Worm (Caenorhabditis elegans): ENCODE results near the gene F08F8.7.

F08F8.7 gene

ce11 chrIII:7378522-7378921 lies 31.6 kb upstream of the F08F8.7 start:
- TF ChIP-seq mxl-3 (GFP tag; optimal IDR thresholded peaks at IDR 0.05) (no peak), unc-62 (GFP tag; optimal IDR thresholded peaks at IDR 0.05 in 1 of 2) (peak in 1 of 2 experiments; percentile 91), unc-62 (tag; optimal IDR thresholded peaks at IDR 0.05) (no peak), gei-8 (GFP tag; optimal IDR thresholded peaks at IDR 0.05) (no peak), unc-130 (GFP tag; optimal IDR thresholded peaks at IDR 0.05) (no peak)

- TF ChIP-seq mxl-3 (GFP tag; optimal IDR thresholded peaks at IDR 0.05) (peak; percentile 92), Y5F2A.4 (GFP tag; optimal IDR thresholded peaks at IDR 0.05) (no peak), snpc-4 (tag; optimal IDR thresholded peaks at IDR 0.05) (no peak), vab-7 (GFP tag; IDR thresholded peaks at IDR 0.05) (no peak), ama-1 (optimal IDR thresholded peaks at IDR 0.05) (peak; percentile 77), hmg-1.1 (GFP tag; IDR thresholded peaks at IDR 0.05) (peak; percentile 35; the same call in 1 of the 2 replicates), saeg-2 (GFP tag; IDR thresholded peaks at IDR 0.05) (peak; percentile 44; the same call in 1 of the 2 replicates), nhr-28 (tag; optimal IDR thresholded peaks at IDR 0.05) (peak; percentile 98), hlh-30 (tag; optimal IDR thresholded peaks at IDR 0.05; ENCODE audit: insufficient read depth) (peak; percentile 96), zfp-2 (tag; optimal IDR thresholded peaks at IDR 0.05) (no peak), mdt-29 (GFP tag; IDR thresholded peaks at IDR 0.05) (peak; percentile 91), nhr-11 (tag; optimal IDR thresholded peaks at IDR 0.05) (peak; percentile 86), cey-2 (tag; optimal IDR thresholded peaks at IDR 0.05; ENCODE audit: borderline replicate concordance, insufficient read depth) (peak; percentile 64), spr-3 (GFP tag; optimal IDR thresholded peaks at IDR 0.05) (peak; percentile 46), hlh-11 (tag; optimal IDR thresholded peaks at IDR 0.05) (peak; percentile 92), nhr-48 (tag; optimal IDR thresholded peaks at IDR 0.05) (peak; percentile 89), dve-1 (tag; optimal IDR thresholded peaks at IDR 0.05; ENCODE audit: insufficient read depth) (peak; percentile 86), php-3 (GFP tag; IDR thresholded peaks at IDR 0.05) (0 out of 2 replicates have a peak, but pooled peaks have one; percentile 30), nhr-77 (tag; optimal IDR thresholded peaks at IDR 0.05) (peak; percentile 2), nhr-41 (GFP tag; IDR thresholded peaks at IDR 0.05) (no peak), arid-1 (GFP tag; conservative IDR thresholded peaks at IDR 0.05) (peak; percentile 43; the same call in 1 of the 2 replicates), nhr-102 (tag; optimal IDR thresholded peaks at IDR 0.05) (peak; percentile 87), gei-8 (GFP tag; optimal IDR thresholded peaks at IDR 0.05) (peak; percentile 35), aha-1 (tag) (peak; percentile 100), mdl-1 (tag; optimal IDR thresholded peaks at IDR 0.05) (peak; percentile 93 to 98), nhr-10 (tag; optimal IDR thresholded peaks at IDR 0.05) (peak; percentile 91), pqm-1 (tag; optimal IDR thresholded peaks at IDR 0.05) (peak; percentile 17), ceh-62 (tag; optimal IDR thresholded peaks at IDR 0.05) (no peak), rbr-2 (tag; optimal IDR thresholded peaks at IDR 0.05) (peak; percentile 55), lin-1 (GFP tag; IDR thresholded peaks at IDR 0.05) (no peak), T20F7.1 (GFP tag; optimal IDR thresholded peaks at IDR 0.05) (peak; percentile 65), nhr-25 (tag; optimal IDR thresholded peaks at IDR 0.05; ENCODE audit: borderline replicate concordance, insufficient read depth) (peak; percentile 89), egl-43 (GFP tag; IDR thresholded peaks at IDR 0.05) (peak; percentile 56; the same call in 1 of the 2 replicates), mep-1 (tag; optimal IDR thresholded peaks at IDR 0.05) (peak; percentile 79), hif-1 (tag; optimal IDR thresholded peaks at IDR 0.05) (peak; percentile 85 to 98), unc-62 (GFP tag; optimal IDR thresholded peaks at IDR 0.05 in 1 of 2) (peak in 1 of 2 experiments; percentile 98), unc-62 (tag; optimal IDR thresholded peaks at IDR 0.05) (no peak), dmd-6 (GFP tag; IDR thresholded peaks at IDR 0.05) (peak; percentile 86), zfp-3 (GFP tag; conservative IDR thresholded peaks at IDR 0.05) (0 out of 2 replicates have a peak, but pooled peaks have one; percentile 46), daf-16 (GFP tag; optimal IDR thresholded peaks at IDR 0.05) (no peak), daf-16 (tag; optimal IDR thresholded peaks at IDR 0.05) (peak; percentile 68), daf-8 (GFP tag; IDR thresholded peaks at IDR 0.05) (no peak), lin-13 (GFP tag; optimal IDR thresholded peaks at IDR 0.05) (peak; percentile 12), D1046.2 (GFP tag; IDR thresholded peaks at IDR 0.05) (no peak), lsy-2 (tag; optimal IDR thresholded peaks at IDR 0.05) (peak in 1 of 2 experiments; percentile 81), dpl-1 (GFP tag; optimal IDR thresholded peaks at IDR 0.05) (peak; percentile 49)
Measured at ce11 chrIII:7376143-7376802, 29.3 kb upstream of the F08F8.7 start.
